Worm (Caenorhabditis elegans) whole organism, midembryonic: Measurements from ENCODE around the gene C36C5.14.
A peak's percentile ranks its signal among the peaks of the same experiment; 100 is the strongest.

Experiments
- T22C8.4 ChIP-seq: fragments of 200-800 bp; sonication (Bioruptor generic); IDR thresholded peaks from 2 replicates; pipeline ENCODE4 v1.3.6; 2022; ENCODE audit warnings: missing genetic modification characterization, missing compliant biosample characterization
- cog-1 ChIP-seq: sonication (generic microtip); optimal IDR thresholded peaks from 2 replicates; lab custom pipeline; 2016; ENCODE audit warnings: missing genetic modification characterization, missing compliant biosample characterization
- flt-1 ChIP-seq: fragments of 200-800 bp; sonication (Bioruptor generic); IDR thresholded peaks from 2 replicates; pipeline ENCODE4 v1.3.6; 2022; ENCODE audit warnings: missing genetic modification characterization, missing compliant biosample characterization
- klf-2 ChIP-seq: fragments of 200-800 bp; sonication (Bioruptor generic); conservative IDR thresholded peaks from 2 replicates; pipeline ENCODE4 v1.3.6; 2022; ENCODE audit warnings: missing genetic modification reagents, missing genetic modification characterization, missing compliant biosample characterization
- med-1 ChIP-seq: sonication (generic microtip); optimal IDR thresholded peaks from 2 replicates; lab custom pipeline; 2017; ENCODE audit warnings: missing genetic modification characterization, mild to moderate bottlenecking, missing compliant biosample characterization, antibody characterized with exemption, missing genetic modification reagents; ENCODE audit not compliant: insufficient read depth
- ref-1 ChIP-seq: fragments of 200-800 bp; sonication (Bioruptor generic); conservative IDR thresholded peaks from 2 replicates; pipeline ENCODE4 v1.3.6; 2022; ENCODE audit warnings: missing genetic modification reagents, missing genetic modification characterization, missing compliant biosample characterization
- tab-1 ChIP-seq: fragments of 200-800 bp; sonication (Bioruptor generic); IDR thresholded peaks from 2 replicates; pipeline ENCODE4 v1.3.6; 2022; ENCODE audit warnings: missing genetic modification characterization, missing compliant biosample characterization
- ztf-23 ChIP-seq: fragments of 200-800 bp; sonication (Bioruptor generic); IDR thresholded peaks from 2 replicates; pipeline ENCODE4 v1.3.6; 2022; ENCODE audit warnings: missing genetic modification reagents, missing genetic modification characterization, missing compliant biosample characterization
- ztf-29 ChIP-seq: fragments of 200-800 bp; sonication (Bioruptor generic); IDR thresholded peaks from 2 replicates; pipeline ENCODE4 v1.3.6; 2022; ENCODE audit warnings: missing genetic modification reagents, missing genetic modification characterization, missing compliant biosample characterization

The C36C5.14 gene

ce11 chrV:3165438-3165837 is at the start of gene C36C5.14:
TSS of gene C36C5.14 (minus strand) at chrV:3165538.
- TF ChIP-seq cog-1 (no peak), tab-1 (GFP tag; lab: Robert Waterston, UW) (no peak), ref-1 (GFP tag; lab: Robert Waterston, UW) (no peak), ztf-29 (GFP tag; lab: Robert Waterston, UW) (no peak), med-1 (GFP tag; lab: Kevin White, UChicago) (no peak), flt-1 (no peak), T22C8.4 (GFP tag; lab: Robert Waterston, UW) (no peak), klf-2 (GFP tag; lab: Robert Waterston, UW) (no peak), ztf-23 (GFP tag; lab: Robert Waterston, UW) (no peak)

- TF ChIP-seq T22C8.4 (GFP tag; lab: Robert Waterston, UW) (no peak), cog-1 (no peak), ztf-23 (GFP tag; lab: Robert Waterston, UW) (no peak), tab-1 (GFP tag; lab: Robert Waterston, UW) (no peak), ztf-29 (GFP tag; lab: Robert Waterston, UW) (no peak), med-1 (GFP tag; lab: Kevin White, UChicago) (no peak), ref-1 (GFP tag; lab: Robert Waterston, UW) (no peak), flt-1 (no peak), klf-2 (GFP tag; lab: Robert Waterston, UW) (no peak)
These were observed 44.8 kb upstream of the C36C5.14 start, which contains the start of gene apx-1 for ce11 chrV:3210147-3210546. TSS of gene apx-1 (plus strand) at chrV:3210196.

- no peak for TF ChIP-seq med-1 (GFP tag; lab: Kevin White, UChicago)
- no peak for TF ChIP-seq flt-1
- TF ChIP-seq ztf-23 (GFP tag; lab: Robert Waterston, UW): no peak
- no peak for TF ChIP-seq ref-1 (GFP tag; lab: Robert Waterston, UW)
- no peak for TF ChIP-seq klf-2 (GFP tag; lab: Robert Waterston, UW)
- no peak for TF ChIP-seq cog-1
- no peak for TF ChIP-seq tab-1 (GFP tag; lab: Robert Waterston, UW)
- TF ChIP-seq T22C8.4 (GFP tag; lab: Robert Waterston, UW): no peak
- no peak for TF ChIP-seq ztf-29 (GFP tag; lab: Robert Waterston, UW)
These were observed 43.6 kb upstream of the C36C5.14 start for ce11 chrV:3208940-3209339.

ce11 chrV:3204433-3204832 is 39.1 kb upstream of the C36C5.14 start:
- no peak for TF ChIP-seq ztf-23 (GFP tag; lab: Robert Waterston, UW)
- no peak for TF ChIP-seq flt-1
- no peak for TF ChIP-seq tab-1 (GFP tag; lab: Robert Waterston, UW)
- no peak for TF ChIP-seq cog-1
- no peak for TF ChIP-seq klf-2 (GFP tag; lab: Robert Waterston, UW)
- no peak for TF ChIP-seq ztf-29 (GFP tag; lab: Robert Waterston, UW)
- no peak for TF ChIP-seq T22C8.4 (GFP tag; lab: Robert Waterston, UW)
- no peak for TF ChIP-seq ref-1 (GFP tag; lab: Robert Waterston, UW)
- no peak for TF ChIP-seq med-1 (GFP tag; lab: Kevin White, UChicago)

- no peak for TF ChIP-seq ref-1 (GFP tag; lab: Robert Waterston, UW)
- TF ChIP-seq flt-1: no peak
- no peak for TF ChIP-seq ztf-23 (GFP tag; lab: Robert Waterston, UW)
- TF ChIP-seq cog-1: no peak
- TF ChIP-seq tab-1 (GFP tag; lab: Robert Waterston, UW): no peak
- no peak for TF ChIP-seq klf-2 (GFP tag; lab: Robert Waterston, UW)
- no peak for TF ChIP-seq ztf-29 (GFP tag; lab: Robert Waterston, UW)
- TF ChIP-seq T22C8.4 (GFP tag; lab: Robert Waterston, UW): no peak
- TF ChIP-seq med-1 (GFP tag; lab: Kevin White, UChicago): no peak
These were observed 35.0 kb upstream of the C36C5.14 start, which contains the start of gene K08D9.4 for ce11 chrV:3200323-3200722. TSS of gene K08D9.4 (minus strand) at chrV:3200423.

ce11 chrV:3196832-3197329 is 31.5 kb upstream of the C36C5.14 start, which contains the start of the genes Y73C8B.1 and Y73C8B.5:
TSS of gene Y73C8B.1 (minus strand) at chrV:3196882.
TSS of gene Y73C8B.5 (plus strand) at chrV:3197268.
- TF ChIP-seq tab-1 (GFP tag; lab: Robert Waterston, UW) (no peak), med-1 (GFP tag; lab: Kevin White, UChicago) (no peak), flt-1 (no peak), cog-1 (no peak), T22C8.4 (GFP tag; lab: Robert Waterston, UW) (no peak), klf-2 (GFP tag; lab: Robert Waterston, UW) (no peak), ztf-29 (GFP tag; lab: Robert Waterston, UW) (no peak), ztf-23 (GFP tag; lab: Robert Waterston, UW) (no peak), ref-1 (GFP tag; lab: Robert Waterston, UW) (no peak)

ce11 chrV:3195814-3196213 is 30.5 kb upstream of the C36C5.14 start:
- no peak for TF ChIP-seq flt-1
- no peak for TF ChIP-seq med-1 (GFP tag; lab: Kevin White, UChicago)
- TF ChIP-seq T22C8.4 (GFP tag; lab: Robert Waterston, UW): no peak
- no peak for TF ChIP-seq cog-1
- TF ChIP-seq ztf-23 (GFP tag; lab: Robert Waterston, UW): no peak

- TF ChIP-seq med-1 (GFP tag; lab: Kevin White, UChicago): no peak
- no peak for TF ChIP-seq ztf-29 (GFP tag; lab: Robert Waterston, UW)
- peak; percentile 5 for TF ChIP-seq cog-1
- no peak; the same call in 1 of the 2 replicates for TF ChIP-seq flt-1
These were observed 29.7 kb upstream of the C36C5.14 start, which contains the start of gene Y73C8B.2 for ce11 chrV:3194952-3195450. TSS of gene Y73C8B.2 (minus strand) at chrV:3195002.

ce11 chrV:3193091-3193608 is 27.8 kb upstream of the C36C5.14 start, which contains the start of the genes Y73C8B.3 and Y73C8B.9:
TSS of gene Y73C8B.3 (minus strand) at chrV:3193237.
TSS of gene Y73C8B.9 (plus strand) at chrV:3193558.
- TF ChIP-seq tab-1 (GFP tag; lab: Robert Waterston, UW) (no peak), cog-1 (no peak), flt-1 (no peak), med-1 (GFP tag; lab: Kevin White, UChicago) (no peak), ref-1 (GFP tag; lab: Robert Waterston, UW) (no peak), T22C8.4 (GFP tag; lab: Robert Waterston, UW) (no peak), ztf-29 (GFP tag; lab: Robert Waterston, UW) (no peak), klf-2 (GFP tag; lab: Robert Waterston, UW) (no peak), ztf-23 (GFP tag; lab: Robert Waterston, UW) (no peak)
